Fruit fly (Drosophila melanogaster): ENCODE results near the gene CG33308.

Gene CG33308

dm6 chr2L:14797554-14797953 lies 4.6 kb upstream of the CG33308 start:
- TF ChIP-seq Hr96 (GFP tag; optimal IDR thresholded peaks at IDR 0.05) (no peak), pad (GFP tag; optimal IDR thresholded peaks at IDR 0.05) (no peak), CG7101 (tag; optimal IDR thresholded peaks at IDR 0.05) (no peak), CG11617 (GFP tag; optimal IDR thresholded peaks at IDR 0.05) (no peak), CG33017 (tag; optimal IDR thresholded peaks at IDR 0.05) (no peak), CG14711 (tag; optimal IDR thresholded peaks at IDR 0.05) (no peak), CG1620 (GFP tag; optimal IDR thresholded peaks at IDR 0.05) (no peak), cic (GFP tag; optimal IDR thresholded peaks at IDR 0.05) (no peak), ovo (GFP tag; optimal IDR thresholded peaks at IDR 0.05) (no peak), CG12768 (GFP tag; optimal IDR thresholded peaks at IDR 0.05) (no peak), CG5204 (GFP tag; optimal IDR thresholded peaks at IDR 0.05) (no peak), cnc (optimal IDR thresholded peaks at IDR 0.05) (no peak), Clk (GFP tag; optimal IDR thresholded peaks at IDR 0.05) (no peak)

- TF ChIP-seq CG7045 (GFP tag; optimal IDR thresholded peaks at IDR 0.05) (no peak), cnc (optimal IDR thresholded peaks at IDR 0.05) (no peak)
These were observed 8.3 kb downstream of the CG33308 start, which contains the start of gene CG33309 for dm6 chr2L:14810461-14810860. CG33309 (plus strand) TSS chr2L:14810761.

dm6 chr2L:14842058-14842457 lies 39.9 kb downstream of the CG33308 start, which contains the start of gene CG42682:
CG42682 (plus strand) TSS chr2L:14842358.
- TF ChIP-seq Crg-1 (GFP tag; optimal IDR thresholded peaks at IDR 0.05) (no peak), cnc (optimal IDR thresholded peaks at IDR 0.05) (no peak), toe (GFP tag; optimal IDR thresholded peaks at IDR 0.05) (no peak), Clk (GFP tag; optimal IDR thresholded peaks at IDR 0.05) (no peak), CG5204 (GFP tag; optimal IDR thresholded peaks at IDR 0.05) (no peak), kay (GFP tag; ENCODE audit: borderline replicate concordance) (no peak), CG12768 (GFP tag; optimal IDR thresholded peaks at IDR 0.05) (no peak), cic (GFP tag; optimal IDR thresholded peaks at IDR 0.05) (no peak), Hr96 (GFP tag; optimal IDR thresholded peaks at IDR 0.05) (no peak), CG14711 (tag; optimal IDR thresholded peaks at IDR 0.05) (no peak), CG7101 (tag; optimal IDR thresholded peaks at IDR 0.05) (no peak), ovo (GFP tag; optimal IDR thresholded peaks at IDR 0.05) (no peak)

- TF ChIP-seq pad (GFP tag; optimal IDR thresholded peaks at IDR 0.05): no peak
- no peak for TF ChIP-seq CG1620 (GFP tag; optimal IDR thresholded peaks at IDR 0.05)
- TF ChIP-seq Crg-1 (GFP tag; optimal IDR thresholded peaks at IDR 0.05): no peak
- no peak for TF ChIP-seq CG11617 (GFP tag; optimal IDR thresholded peaks at IDR 0.05)
- TF ChIP-seq Clk (GFP tag; optimal IDR thresholded peaks at IDR 0.05): no peak
- TF ChIP-seq cic (GFP tag; optimal IDR thresholded peaks at IDR 0.05): no peak
- no peak for TF ChIP-seq Hr96 (GFP tag; optimal IDR thresholded peaks at IDR 0.05)
- no peak for TF ChIP-seq Mnt (GFP tag; optimal IDR thresholded peaks at IDR 0.05)
- TF ChIP-seq CG7101 (tag; optimal IDR thresholded peaks at IDR 0.05): no peak
- TF ChIP-seq cnc (optimal IDR thresholded peaks at IDR 0.05): no peak
- TF ChIP-seq CG7045 (GFP tag; optimal IDR thresholded peaks at IDR 0.05): no peak
- no peak for TF ChIP-seq CG5204 (GFP tag; optimal IDR thresholded peaks at IDR 0.05)
These were observed 49.5 kb downstream of the CG33308 start, which contains the start of gene CG15279 for dm6 chr2L:14851678-14852077. CG15279 (minus strand) TSS chr2L:14851749.
